Worm (Caenorhabditis elegans) whole organism, L3 larva: ENCODE measurements around the gene emc-2.

Experiments
- ZK546.5 ChIP-seq: sonication (generic microtip); optimal IDR thresholded peaks from 2 replicates; lab custom pipeline; 2017; ENCODE audit warnings: missing biosample characterization, missing genetic modification characterization
- aly-2 ChIP-seq: fragments of 150-350 bp; optimal IDR thresholded peaks from 2 replicates; lab custom pipeline; 2014; ENCODE audit warnings: missing biosample characterization, missing genetic modification characterization
- ama-1 ChIP-seq: fragments of 150-350 bp; optimal IDR thresholded peaks from 2 replicates; lab custom pipeline; 2018
- ceh-28 ChIP-seq: fragments of 150-350 bp; optimal IDR thresholded peaks from 2 replicates; lab custom pipeline; 2014; ENCODE audit warnings: missing biosample characterization, missing genetic modification reagents, missing genetic modification characterization
- daf-12 ChIP-seq: fragments of 150-350 bp; optimal IDR thresholded peaks from 2 replicates; lab custom pipeline; 2014; ENCODE audit warnings: missing biosample characterization, missing genetic modification reagents, missing genetic modification characterization
- elt-2 ChIP-seq: sonication (generic microtip); optimal IDR thresholded peaks from 2 replicates; lab custom pipeline; 2016; ENCODE audit warnings: missing genetic modification reagents, mild to moderate bottlenecking, missing genetic modification characterization, missing compliant biosample characterization
- elt-3 ChIP-seq, 3 experiments: fragments of 150-350 bp in 1 of 3; sonication (generic microtip) in 2 of 3; optimal IDR thresholded peaks; 2 replicates in 2 of 3; 4 replicates in 1 of 3; lab custom pipeline; 2014 to 2017; ENCODE audit warnings: missing biosample characterization in 3 of 3, missing genetic modification characterization in 3 of 3
- fkh-2 ChIP-seq: fragments of 150-350 bp; optimal IDR thresholded peaks from 2 replicates; lab custom pipeline; 2014; ENCODE audit warnings: missing biosample characterization, missing genetic modification reagents, missing genetic modification characterization
- fos-1 ChIP-seq: fragments of 150-350 bp; optimal IDR thresholded peaks from 2 replicates; lab custom pipeline; 2014; ENCODE audit warnings: missing biosample characterization, missing genetic modification characterization
- jun-1 ChIP-seq: fragments of 150-350 bp; optimal IDR thresholded peaks from 2 replicates; lab custom pipeline; 2014; ENCODE audit warnings: missing biosample characterization, missing genetic modification reagents, missing genetic modification characterization
- lin-39 ChIP-seq: fragments of 150-350 bp; optimal IDR thresholded peaks from 2 replicates; lab custom pipeline; 2018; ENCODE audit warnings: missing biosample characterization, missing genetic modification reagents, missing genetic modification characterization
- mdl-1 ChIP-seq: fragments of 150-350 bp; optimal IDR thresholded peaks from 2 replicates; lab custom pipeline; 2014; ENCODE audit warnings: missing biosample characterization, missing genetic modification characterization
- mml-1 ChIP-seq: fragments of 150-350 bp; sonication (generic microtip); optimal IDR thresholded peaks from 3 replicates; lab custom pipeline; 2014; ENCODE audit warnings: missing biosample characterization, missing genetic modification characterization
- nhr-25 ChIP-seq: sonication (generic microtip); optimal IDR thresholded peaks from 2 replicates; lab custom pipeline; 2017; ENCODE audit warnings: missing biosample characterization, missing genetic modification characterization
- nhr-28 ChIP-seq: fragments of 150-350 bp; optimal IDR thresholded peaks from 2 replicates; lab custom pipeline; 2014; ENCODE audit warnings: missing biosample characterization, missing genetic modification characterization
- nhr-77 ChIP-seq: fragments of 150-350 bp; optimal IDR thresholded peaks from 2 replicates; lab custom pipeline; 2014; ENCODE audit warnings: missing biosample characterization, missing genetic modification characterization
- pqm-1 ChIP-seq: fragments of 150-350 bp; optimal IDR thresholded peaks from 2 replicates; lab custom pipeline; 2017; ENCODE audit warnings: missing biosample characterization, missing genetic modification characterization, inconsistent platforms
- sea-2 ChIP-seq: fragments of 150-350 bp; sonication (generic microtip); optimal IDR thresholded peaks from 4 replicates; lab custom pipeline; 2014; ENCODE audit warnings: missing biosample characterization, missing genetic modification reagents, missing genetic modification characterization
- skn-1 ChIP-seq: fragments of 150-350 bp; optimal IDR thresholded peaks from 2 replicates; lab custom pipeline; 2014; ENCODE audit warnings: missing biosample characterization, missing genetic modification characterization
- snpc-4 ChIP-seq: fragments of 150-350 bp; optimal IDR thresholded peaks from 2 replicates; lab custom pipeline; 2014; ENCODE audit warnings: missing biosample characterization, missing genetic modification characterization
- unc-39 ChIP-seq: sonication (generic microtip); optimal IDR thresholded peaks from 4 replicates; lab custom pipeline; 2017; ENCODE audit warnings: missing biosample characterization, missing genetic modification characterization
- unc-62 ChIP-seq: fragments of 150-350 bp; sonication (generic microtip); optimal IDR thresholded peaks from 4 replicates; lab custom pipeline; 2014; ENCODE audit warnings: missing biosample characterization, missing genetic modification reagents, missing genetic modification characterization
- zag-1 ChIP-seq: fragments of 150-350 bp; optimal IDR thresholded peaks from 2 replicates; lab custom pipeline; 2014; ENCODE audit warnings: missing biosample characterization, missing genetic modification characterization

Gene emc-2

DNA sequence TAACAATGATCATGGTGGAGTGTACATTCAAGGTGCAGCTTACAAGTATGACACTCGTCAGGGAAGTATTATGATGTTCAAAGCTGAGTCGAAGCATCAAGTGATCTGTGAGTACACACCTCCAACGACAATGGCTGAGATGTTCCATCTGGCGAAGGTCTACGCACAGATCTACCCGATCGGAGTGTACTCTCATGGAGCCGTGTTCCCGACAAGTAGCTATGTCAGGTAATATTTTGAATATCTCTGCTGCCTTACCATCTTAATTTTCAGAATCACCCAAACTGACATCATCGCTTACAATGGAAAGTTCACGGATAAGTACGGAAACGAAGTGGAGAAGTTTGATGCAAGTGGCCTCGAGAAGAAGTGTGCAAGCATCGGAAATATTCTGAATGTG is 49.2 kb downstream of the emc-2 start:
- TF ChIP-seq mdl-1 (tag; lab: Kevin White, UChicago): no peak
- no peak for TF ChIP-seq nhr-25 (tag; lab: Kevin White, UChicago)
- TF ChIP-seq ZK546.5 (tag; lab: Kevin White, UChicago): no peak
- no peak for TF ChIP-seq unc-39
- TF ChIP-seq fkh-2: no peak
- no peak for TF ChIP-seq lin-39 (tag; lab: Kevin White, UChicago)
- no peak for TF ChIP-seq unc-62 (GFP tag; lab: Kevin White, UChicago)
- TF ChIP-seq daf-12: no peak
- TF ChIP-seq elt-3 (tag; optimal IDR thresholded peaks at IDR 0.05; lab: Kevin White, UChicago): no peak

DNA sequence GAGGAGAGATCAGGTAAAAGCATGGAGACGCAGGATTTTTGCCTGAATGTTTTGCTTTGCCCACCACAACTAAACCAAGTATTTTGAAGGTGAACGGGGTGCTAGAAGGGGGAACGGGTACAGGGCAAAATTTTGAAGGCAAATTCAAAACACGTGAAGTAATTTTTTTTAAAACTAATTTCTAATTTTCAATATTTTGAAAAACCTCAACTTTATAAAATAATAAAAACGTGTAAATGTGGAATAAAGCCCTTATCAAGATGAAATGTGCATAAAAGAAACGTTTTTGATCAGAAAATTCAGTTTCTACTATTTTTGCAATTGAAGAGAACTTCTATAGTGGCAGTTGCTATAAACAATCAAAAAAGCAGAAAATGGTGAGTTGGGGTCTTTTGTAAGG is 50.3 kb downstream of the emc-2 start, which contains the start of gene clec-119:
clec-119 (plus strand) TSS at position 301 of the 400 bp plus-strand sequence.
- TF ChIP-seq snpc-4 (tag; lab: Kevin White, UChicago): no peak
- TF ChIP-seq unc-62 (GFP tag; lab: Kevin White, UChicago): no peak
- no peak for TF ChIP-seq jun-1 (tag; lab: Kevin White, UChicago)
- no peak for TF ChIP-seq ama-1 (lab: Kevin White, UChicago)
- no peak for TF ChIP-seq skn-1 (tag; lab: Kevin White, UChicago)
- no peak for TF ChIP-seq elt-2 (tag; lab: Kevin White, UChicago)
- no peak for TF ChIP-seq ZK546.5 (tag; lab: Kevin White, UChicago)
- TF ChIP-seq sea-2 (GFP tag; lab: Kevin White, UChicago): no peak
- TF ChIP-seq fos-1 (tag; lab: Kevin White, UChicago): no peak
- TF ChIP-seq nhr-25 (tag; lab: Kevin White, UChicago): no peak
- no peak for TF ChIP-seq nhr-77 (tag; lab: Kevin White, UChicago)
- no peak for TF ChIP-seq zag-1 (tag; lab: Kevin White, UChicago)
- no peak for TF ChIP-seq nhr-28 (tag; lab: Kevin White, UChicago)
- TF ChIP-seq ceh-28 (tag; lab: Kevin White, UChicago): no peak
- TF ChIP-seq aly-2: no peak
- no peak for TF ChIP-seq pqm-1 (tag; lab: Kevin White, UChicago)
- TF ChIP-seq mml-1 (tag; lab: Kevin White, UChicago): no peak
